Worm (Caenorhabditis elegans) whole organism, young adult: ENCODE measurements around the gene sax-2.

ENCODE experiments used
- ama-1 ChIP-seq, 3 experiments: fragments of 150-350 bp in 1 of 3; sonication (generic microtip) in 2 of 3; optimal IDR thresholded peaks; 2 replicates each; lab custom pipeline; 2014 to 2018; ENCODE audit warnings: missing biosample characterization in 2 of 3, missing genetic modification characterization in 2 of 3, missing genetic modification reagents in 2 of 3
- aptf-2 ChIP-seq: fragments of 200-800 bp; sonication (Bioruptor generic); conservative IDR thresholded peaks from 2 replicates; pipeline ENCODE4 v1.3.6; 2022; ENCODE audit warnings: missing genetic modification reagents, missing genetic modification characterization, missing compliant biosample characterization
- athp-1 ChIP-seq: sonication (generic microtip); optimal IDR thresholded peaks from 2 replicates; lab custom pipeline; 2017; ENCODE audit warnings: mild to moderate bottlenecking, missing genetic modification characterization, missing compliant biosample characterization
- ceh-40 ChIP-seq: fragments of 200-800 bp; sonication (Bioruptor generic); IDR thresholded peaks from 2 replicates; pipeline ENCODE4 v1.3.6; 2022; ENCODE audit warnings: missing genetic modification characterization, missing compliant biosample characterization
- dpl-1 ChIP-seq: fragments of 150-350 bp; optimal IDR thresholded peaks from 2 replicates; lab custom pipeline; 2014; ENCODE audit warnings: missing biosample characterization, missing genetic modification reagents, missing genetic modification characterization
- ets-4 ChIP-seq: fragments of 200-800 bp; sonication (Bioruptor generic); optimal IDR thresholded peaks from 2 replicates; lab custom pipeline; 2018; ENCODE audit warnings: mild to moderate bottlenecking, missing genetic modification characterization, missing compliant biosample characterization
- lin-35 ChIP-seq, 3 experiments: fragments of 150-350 bp in 2 of 3; sonication (generic microtip) in 1 of 3; optimal IDR thresholded peaks; 2 replicates each; lab custom pipeline; 2014 to 2018; ENCODE audit warnings: missing biosample characterization in 3 of 3, missing genetic modification characterization in 3 of 3, missing genetic modification reagents in 3 of 3
- nfyb-1 ChIP-seq: fragments of 200-800 bp; sonication (Bioruptor generic); IDR thresholded peaks from 2 replicates; pipeline ENCODE4 v1.3.6; 2022; ENCODE audit warnings: missing genetic modification reagents, missing genetic modification characterization, missing compliant biosample characterization
- nhr-120 ChIP-seq: fragments of 200-800 bp; sonication (Bioruptor generic); IDR thresholded peaks from 2 replicates; pipeline ENCODE4 v1.3.6; 2022; ENCODE audit warnings: missing genetic modification characterization, missing compliant biosample characterization
- pha-4 ChIP-seq: fragments of 150-350 bp; sonication (generic microtip); optimal IDR thresholded peaks from 2 replicates; lab custom pipeline; 2014; ENCODE audit warnings: missing biosample characterization, missing genetic modification reagents, missing genetic modification characterization
- snpc-3.4 ChIP-seq: sonication (generic microtip); optimal IDR thresholded peaks from 2 replicates; lab custom pipeline; 2017; ENCODE audit warnings: missing genetic modification characterization, mild to moderate bottlenecking, missing compliant biosample characterization, antibody characterized with exemption, moderate library complexity, missing genotype, missing genetic modification reagents

- TF ChIP-seq dpl-1, result no peak
- no peak for TF ChIP-seq ama-1 (optimal IDR thresholded peaks at IDR 0.05; lab: Kevin White, UChicago)
- no peak for TF ChIP-seq ama-1 (GFP tag; optimal IDR thresholded peaks at IDR 0.05; lab: Kevin White, UChicago)
- no peak for TF ChIP-seq athp-1 (tag; lab: Kevin White, UChicago)
- no peak for TF ChIP-seq ets-4 (GFP tag; lab: Kevin White, UChicago)
- no peak for TF ChIP-seq lin-35 (GFP tag; optimal IDR thresholded peaks at IDR 0.05; lab: Kevin White, UChicago)
- no peak for TF ChIP-seq pha-4 (tag; lab: Kevin White, UChicago)
- TF ChIP-seq nfyb-1 (GFP tag; lab: Robert Waterston, UW), result no peak
- no peak for TF ChIP-seq nhr-120
- no peak for TF ChIP-seq snpc-3.4 (tag; lab: Kevin White, UChicago)
- TF ChIP-seq ceh-40 (GFP tag; lab: Robert Waterston, UW), result no peak
- TF ChIP-seq aptf-2 (GFP tag; lab: Robert Waterston, UW), result no peak
Measured at ce11 chrIII:5158674-5159073, 49.2 kb downstream of the sax-2 start, which contains the start of gene oxy-4.
